Fruit fly (Drosophila melanogaster) whole organism, embryonic: Measurements from ENCODE around the gene CG3009.

Source experiments
- Aef1 ChIP-seq: fragments of 200-800 bp; sonication (Bioruptor generic); IDR thresholded peaks from 3 replicates; pipeline ENCODE4 v1.3.6; 2022; ENCODE audit warnings: missing biosample characterization, missing genetic modification characterization
- Blimp-1 ChIP-seq: fragments of 200-800 bp; sonication (Bioruptor generic); optimal IDR thresholded peaks from 3 replicates; lab custom pipeline; 2018; ENCODE audit warnings: missing biosample characterization, missing genetic modification characterization, mild to moderate bottlenecking, moderate library complexity, missing genetic modification reagents
- CG10431 ChIP-seq: fragments of 200-800 bp; sonication (Bioruptor generic); optimal IDR thresholded peaks from 3 replicates; lab custom pipeline; 2018; ENCODE audit warnings: missing biosample characterization, mild to moderate bottlenecking, missing genetic modification characterization
- CG10565 ChIP-seq: fragments of 200-800 bp; sonication (Bioruptor generic); optimal IDR thresholded peaks from 3 replicates; lab custom pipeline; 2016; ENCODE audit warnings: missing biosample characterization, mild to moderate bottlenecking, missing genetic modification characterization
- CG12071 ChIP-seq: fragments of 200-800 bp; sonication (Bioruptor generic); optimal IDR thresholded peaks from 3 replicates; lab custom pipeline; 2018; ENCODE audit warnings: missing biosample characterization, mild to moderate bottlenecking, missing genetic modification characterization
- CG12769 ChIP-seq: fragments of 200-800 bp; sonication (Bioruptor generic); optimal IDR thresholded peaks from 2 replicates; lab custom pipeline; 2019; ENCODE audit warnings: missing biosample characterization, mild to moderate bottlenecking, missing genetic modification characterization, moderate library complexity
- CG13287 ChIP-seq: fragments of 200-800 bp; sonication (Bioruptor generic); IDR thresholded peaks from 2 replicates; pipeline ENCODE4 v1.3.6; 2022; ENCODE audit warnings: missing biosample characterization, missing genetic modification characterization; ENCODE audit not compliant: partially characterized antibody
- CG14014 ChIP-seq: fragments of 200-800 bp; sonication (Bioruptor generic); IDR thresholded peaks from 2 replicates; pipeline ENCODE4 v1.3.6; 2022; ENCODE audit warnings: missing biosample characterization, missing genetic modification characterization
- CG15011 ChIP-seq: fragments of 200-800 bp; sonication (Bioruptor generic); optimal IDR thresholded peaks from 3 replicates; lab custom pipeline; 2018; ENCODE audit warnings: missing biosample characterization, mild to moderate bottlenecking, missing genetic modification characterization
- CG17328 ChIP-seq: fragments of 200-800 bp; sonication (Bioruptor generic); IDR thresholded peaks from 2 replicates; pipeline ENCODE4 v1.3.6; 2022; ENCODE audit warnings: missing biosample characterization, missing genetic modification characterization
- CG17912 ChIP-seq: fragments of 200-800 bp; sonication (Bioruptor generic); optimal IDR thresholded peaks from 2 replicates; lab custom pipeline; 2018; ENCODE audit warnings: missing biosample characterization, mild to moderate bottlenecking, missing genetic modification characterization
- CG18011 ChIP-seq: fragments of 200-800 bp; sonication (Bioruptor generic); optimal IDR thresholded peaks from 2 replicates; lab custom pipeline; 2017; ENCODE audit warnings: missing biosample characterization, missing genetic modification characterization, mild to moderate bottlenecking, moderate library complexity, missing genotype
- CG18619 ChIP-seq: fragments of 200-800 bp; sonication (Bioruptor generic); optimal IDR thresholded peaks from 3 replicates; lab custom pipeline; 2017; ENCODE audit warnings: missing biosample characterization, mild to moderate bottlenecking, missing genetic modification characterization
- CG2199 ChIP-seq: fragments of 200-800 bp; sonication (Bioruptor generic); IDR thresholded peaks from 3 replicates; pipeline ENCODE4 v1.3.6; 2022; ENCODE audit warnings: missing biosample characterization, missing genetic modification characterization
- CG31388 ChIP-seq: fragments of 200-800 bp; sonication (Bioruptor generic); optimal IDR thresholded peaks from 2 replicates; lab custom pipeline; 2016; ENCODE audit warnings: missing biosample characterization, missing genetic modification characterization
- CG3281 ChIP-seq: fragments of 200-800 bp; sonication (Bioruptor generic); optimal IDR thresholded peaks from 3 replicates; lab custom pipeline; 2017; ENCODE audit warnings: missing biosample characterization, mild to moderate bottlenecking, missing genetic modification characterization
- CG3726 ChIP-seq: fragments of 200-800 bp; sonication (Bioruptor generic); IDR thresholded peaks from 3 replicates; pipeline ENCODE4, ENCODE4 v1.3.6; 2022; ENCODE audit warnings: missing biosample characterization, missing genetic modification characterization
- CG5180 ChIP-seq: fragments of 200-800 bp; sonication (Bioruptor generic); optimal IDR thresholded peaks from 3 replicates; lab custom pipeline; 2017; ENCODE audit warnings: missing biosample characterization, missing genetic modification characterization, mild to moderate bottlenecking, moderate library complexity, missing genetic modification reagents
- Chrac-16 ChIP-seq: fragments of 200-800 bp; sonication (Bioruptor generic); optimal IDR thresholded peaks from 3 replicates; lab custom pipeline; 2016; ENCODE audit warnings: missing biosample characterization, missing genetic modification characterization
- CrebB ChIP-seq: fragments of 200-800 bp; sonication (Bioruptor generic); optimal IDR thresholded peaks from 3 replicates; lab custom pipeline; 2018; ENCODE audit warnings: missing biosample characterization, mild to moderate bottlenecking, missing genetic modification characterization
- Dref ChIP-seq: fragments of 200-800 bp; sonication (Bioruptor generic); IDR thresholded peaks from 2 replicates; pipeline ENCODE4 v1.3.6; 2022; ENCODE audit warnings: missing biosample characterization, missing genetic modification characterization
- E2f2 ChIP-seq: fragments of 200-800 bp; sonication (Bioruptor generic); IDR thresholded peaks from 2 replicates; pipeline ENCODE4 v1.3.6; 2022; ENCODE audit warnings: missing biosample characterization, missing genetic modification characterization
- Fer3 ChIP-seq: fragments of 200-800 bp; sonication (Bioruptor generic); optimal IDR thresholded peaks from 2 replicates; lab custom pipeline; 2018; ENCODE audit warnings: missing biosample characterization, mild to moderate bottlenecking, missing genetic modification characterization, moderate library complexity
- HLH3B ChIP-seq: fragments of 200-800 bp; sonication (Bioruptor generic); IDR thresholded peaks from 2 replicates; pipeline ENCODE4 v1.3.6; 2022; ENCODE audit warnings: missing biosample characterization, missing genetic modification characterization
- Neu2 ChIP-seq: fragments of 200-800 bp; sonication (Bioruptor generic); optimal IDR thresholded peaks from 3 replicates; lab custom pipeline; 2016; ENCODE audit warnings: missing biosample characterization, missing genetic modification characterization, borderline replicate concordance
- PHDP ChIP-seq: fragments of 200-800 bp; sonication (Bioruptor generic); optimal IDR thresholded peaks from 3 replicates; lab custom pipeline; 2018; ENCODE audit warnings: missing biosample characterization, mild to moderate bottlenecking, missing genetic modification characterization, moderate library complexity
- Ravus ChIP-seq: fragments of 200-800 bp; sonication (Bioruptor generic); IDR thresholded peaks from 2 replicates; pipeline ENCODE4 v1.3.6; 2022; ENCODE audit warnings: missing biosample characterization, missing genetic modification characterization
- Scr ChIP-seq: fragments of 200-800 bp; sonication (Bioruptor generic); IDR thresholded peaks from 2 replicates; pipeline ENCODE4 v1.3.6; 2022; ENCODE audit warnings: missing biosample characterization, missing genetic modification characterization; ENCODE audit not compliant: partially characterized antibody
- Side ChIP-seq: fragments of 200-800 bp; sonication (Bioruptor generic); optimal IDR thresholded peaks from 2 replicates; lab custom pipeline; 2016; ENCODE audit warnings: missing biosample characterization, missing genetic modification characterization
- TFAM ChIP-seq: fragments of 200-800 bp; sonication (Bioruptor generic); optimal IDR thresholded peaks from 2 replicates; lab custom pipeline; 2017; ENCODE audit warnings: missing biosample characterization, missing genetic modification characterization, inconsistent platforms
- az2 ChIP-seq: fragments of 200-800 bp; sonication (Bioruptor generic); optimal IDR thresholded peaks from 3 replicates; lab custom pipeline; 2016; ENCODE audit warnings: missing biosample characterization, missing genetic modification characterization
- bcd ChIP-seq: fragments of 200-800 bp; sonication (Bioruptor generic); optimal IDR thresholded peaks from 2 replicates; lab custom pipeline; 2017; ENCODE audit warnings: missing biosample characterization, mild to moderate bottlenecking, missing genetic modification characterization
- bowl ChIP-seq: fragments of 200-800 bp; sonication (Bioruptor generic); IDR thresholded peaks from 2 replicates; pipeline ENCODE4 v1.3.6; 2022; ENCODE audit warnings: missing biosample characterization, missing genetic modification characterization
- chif ChIP-seq, 2 experiments: fragments of 200-800 bp; sonication (Bioruptor generic); optimal IDR thresholded peaks; 3 replicates each; lab custom pipeline; 2016; ENCODE audit warnings: missing biosample characterization in 2 of 2, missing genetic modification characterization in 2 of 2
- chm ChIP-seq: fragments of 200-800 bp; sonication (Bioruptor generic); IDR thresholded peaks from 2 replicates; pipeline ENCODE4 v1.3.6; 2022; ENCODE audit warnings: missing biosample characterization, missing genetic modification characterization
- chn ChIP-seq: fragments of 200-800 bp; sonication (Bioruptor generic); optimal IDR thresholded peaks from 2 replicates; lab custom pipeline; 2016; ENCODE audit warnings: missing biosample characterization, missing genetic modification characterization
- fd64A ChIP-seq: fragments of 200-800 bp; sonication (Bioruptor generic); optimal IDR thresholded peaks from 3 replicates; lab custom pipeline; 2018; ENCODE audit warnings: missing biosample characterization, mild to moderate bottlenecking, missing genetic modification characterization
- gce ChIP-seq: fragments of 200-800 bp; sonication (Bioruptor generic); IDR thresholded peaks from 3 replicates; pipeline ENCODE4 v1.3.6; 2022; ENCODE audit warnings: missing biosample characterization, missing genetic modification characterization
- gem ChIP-seq: fragments of 200-800 bp; sonication (Bioruptor generic); optimal IDR thresholded peaks from 2 replicates; lab custom pipeline; 2019; ENCODE audit warnings: missing biosample characterization, mild to moderate bottlenecking, missing genetic modification characterization, moderate library complexity
- ken ChIP-seq: fragments of 200-800 bp; sonication (Bioruptor generic); IDR thresholded peaks from 3 replicates; pipeline ENCODE4 v1.3.6; 2022; ENCODE audit warnings: missing biosample characterization, missing genetic modification characterization
- kni ChIP-seq: fragments of 200-800 bp; sonication (Bioruptor generic); optimal IDR thresholded peaks from 3 replicates; lab custom pipeline; 2017; ENCODE audit warnings: mild to moderate bottlenecking, missing biosample characterization, missing genetic modification reagents, missing genetic modification characterization
- mirr ChIP-seq: fragments of 200-800 bp; sonication (Bioruptor generic); optimal IDR thresholded peaks from 3 replicates; lab custom pipeline; 2018; ENCODE audit warnings: missing biosample characterization, mild to moderate bottlenecking, missing genetic modification characterization
- otp ChIP-seq: fragments of 200-800 bp; sonication (Bioruptor generic); IDR thresholded peaks from 3 replicates; pipeline ENCODE4, ENCODE4 v1.3.6; 2022; ENCODE audit warnings: missing biosample characterization, missing genetic modification characterization
- pzg ChIP-seq: fragments of 200-800 bp; sonication (Bioruptor generic); optimal IDR thresholded peaks from 3 replicates; lab custom pipeline; 2018; ENCODE audit warnings: missing biosample characterization, mild to moderate bottlenecking, missing genetic modification characterization, moderate library complexity
- slbo ChIP-seq: fragments of 200-800 bp; sonication (Bioruptor generic); IDR thresholded peaks from 2 replicates; pipeline ENCODE4 v1.3.6; 2022; ENCODE audit warnings: missing biosample characterization, missing genetic modification characterization
- tgo ChIP-seq: fragments of 200-800 bp; sonication (Bioruptor generic); IDR thresholded peaks from 3 replicates; pipeline ENCODE4 v1.3.6; 2022; ENCODE audit warnings: missing biosample characterization, missing genetic modification characterization
- trem ChIP-seq: fragments of 200-800 bp; optimal IDR thresholded peaks from 3 replicates; lab custom pipeline; 2019; ENCODE audit warnings: missing biosample characterization, mild to moderate bottlenecking, missing genetic modification characterization, moderate library complexity
- twi ChIP-seq: fragments of 200-800 bp; optimal IDR thresholded peaks from 2 replicates; lab custom pipeline; 2019; ENCODE audit warnings: missing biosample characterization, mild to moderate bottlenecking, missing genetic modification characterization, moderate library complexity
- zen2 ChIP-seq: fragments of 200-800 bp; sonication (Bioruptor generic); IDR thresholded peaks from 3 replicates; pipeline ENCODE4 v1.3.6; 2022; ENCODE audit warnings: missing biosample characterization, missing genetic modification characterization; ENCODE audit not compliant: partially characterized antibody

Gene CG3009

DNA sequence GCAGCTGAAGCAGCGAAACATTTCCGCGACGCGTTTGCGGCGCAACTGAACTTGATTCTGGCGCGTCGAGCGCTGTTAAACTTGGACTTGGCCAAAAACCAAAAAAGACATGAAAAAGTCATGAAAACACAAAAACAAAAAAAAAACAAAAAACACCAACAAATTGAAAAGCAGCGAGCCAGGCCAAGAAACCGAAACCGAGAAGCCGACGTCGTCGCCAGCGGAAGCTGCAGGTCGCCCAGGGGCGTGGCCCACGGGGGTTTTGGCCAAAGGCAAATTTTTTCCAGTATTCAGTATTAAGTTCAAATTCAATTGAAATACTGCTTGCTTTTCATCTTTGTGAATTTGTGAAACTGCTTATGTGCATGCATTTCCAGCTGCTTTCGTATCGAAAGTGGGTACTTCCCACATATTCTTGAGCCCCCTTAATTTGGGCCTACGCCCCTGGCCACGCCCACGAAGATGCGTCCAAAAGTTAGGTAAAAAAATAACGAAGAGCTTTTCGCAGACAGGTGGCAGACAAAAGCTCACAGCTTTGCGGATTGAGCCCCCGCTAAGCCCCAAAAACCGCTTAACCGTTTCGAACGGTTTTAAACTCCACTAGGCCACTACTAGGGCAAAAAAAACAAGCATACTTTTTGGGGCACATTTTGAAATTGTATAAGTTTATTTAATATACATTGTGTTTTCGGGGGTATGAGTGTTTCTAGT lies at the start of gene CG3009 (continued):
- TF ChIP-seq Ravus (GFP tag; lab: Robert Waterston, UW) (peak; percentile 93), tgo (GFP tag; lab: Robert Waterston, UW) (peak; percentile 97), Fer3 (tag; lab: Kevin White, UChicago) (peak; percentile 96), CG3281 (GFP tag; lab: Kevin White, UChicago) (peak; percentile 98), chn (GFP tag; lab: Kevin White, UChicago) (peak; percentile 98), trem (tag; lab: Kevin White, UChicago) (peak; percentile 89), CG18011 (GFP tag; lab: Kevin White, UChicago) (peak; percentile 98), Side (GFP tag; lab: Kevin White, UChicago) (peak; percentile 98), CG18619 (peak; percentile 98), zen2 (GFP tag; lab: Robert Waterston, UW) (no peak), CG12071 (peak; percentile 98), CG17912 (GFP tag; lab: Kevin White, UChicago) (peak; percentile 74), bcd (GFP tag; lab: Kevin White, UChicago) (peak; percentile 98), chm (GFP tag; lab: Robert Waterston, UW) (peak; percentile 96), Aef1 (peak; percentile 97), CG10565 (GFP tag; lab: Kevin White, UChicago) (peak; percentile 80), CG31388 (GFP tag; lab: Kevin White, UChicago) (peak; percentile 94), fd64A (GFP tag; lab: Kevin White, UChicago) (peak; percentile 92), otp (GFP tag; lab: Robert Waterston, UW) (peak; percentile 95), CG13287 (GFP tag; lab: Robert Waterston, UW) (peak; percentile 54; the same call in 1 of the 2 replicates), CG14014 (GFP tag; lab: Robert Waterston, UW) (peak; percentile 98), CG10431 (peak; percentile 85), twi (peak; percentile 88), CG17328 (GFP tag; lab: Robert Waterston, UW) (peak; percentile 95), CG3726 (GFP tag; lab: Robert Waterston, UW) (peak; percentile 94), Scr (GFP tag; lab: Robert Waterston, UW) (no peak), kni (GFP tag; lab: Kevin White, UChicago) (peak; percentile 87), TFAM (GFP tag; lab: Kevin White, UChicago) (peak; percentile 73), chif (GFP tag; optimal IDR thresholded peaks at IDR 0.05; lab: Kevin White, UChicago) (peak; percentile 95 to 97), Blimp-1 (GFP tag; lab: Kevin White, UChicago) (peak; percentile 94), CG5180 (peak; percentile 89), bowl (GFP tag; lab: Robert Waterston, UW) (peak; percentile 92), CG15011 (GFP tag; lab: Kevin White, UChicago) (peak; percentile 94), Dref (GFP tag; lab: Robert Waterston, UW) (peak; percentile 41; the same call in 1 of the 2 replicates), CG2199 (peak; percentile 96), mirr (GFP tag; lab: Kevin White, UChicago) (peak; percentile 97), CG12769 (tag; lab: Kevin White, UChicago) (peak; percentile 98), slbo (GFP tag; lab: Robert Waterston, UW) (peak; percentile 99), CrebB (tag; lab: Kevin White, UChicago) (peak; percentile 95), az2 (peak; percentile 97), ken (peak; percentile 96), PHDP (tag; lab: Kevin White, UChicago) (peak; percentile 98), Neu2 (GFP tag; lab: Kevin White, UChicago) (peak; percentile 88), gem (tag; lab: Kevin White, UChicago) (peak; percentile 98), gce (peak; percentile 95), HLH3B (GFP tag; lab: Robert Waterston, UW) (peak; percentile 97), Chrac-16 (GFP tag; lab: Kevin White, UChicago) (peak; percentile 97), pzg (GFP tag; lab: Kevin White, UChicago) (peak; percentile 45), E2f2 (peak; percentile 84)
